Fruit fly (Drosophila melanogaster) whole organism, embryonic: ENCODE measurements around the gene ATPsynepsilonL.

Source experiments
- Aef1 ChIP-seq: fragments of 200-800 bp; sonication (Bioruptor generic); IDR thresholded peaks from 3 replicates; pipeline ENCODE4 v1.3.6; 2022; ENCODE audit warnings: missing biosample characterization, missing genetic modification characterization
- CG10366 ChIP-seq: fragments of 200-800 bp; sonication (Bioruptor generic); IDR thresholded peaks from 2 replicates; pipeline ENCODE4 v1.3.6; 2022; ENCODE audit warnings: missing biosample characterization, missing genetic modification characterization
- CG10565 ChIP-seq: fragments of 200-800 bp; sonication (Bioruptor generic); optimal IDR thresholded peaks from 3 replicates; lab custom pipeline; 2016; ENCODE audit warnings: missing biosample characterization, mild to moderate bottlenecking, missing genetic modification characterization
- CG10979 ChIP-seq: fragments of 200-800 bp; sonication (Bioruptor generic); optimal IDR thresholded peaks from 2 replicates; lab custom pipeline; 2018; ENCODE audit warnings: missing biosample characterization, mild to moderate bottlenecking, missing genetic modification characterization, moderate library complexity
- CG11398 ChIP-seq: fragments of 200-800 bp; sonication (Bioruptor generic); optimal IDR thresholded peaks from 2 replicates; lab custom pipeline; 2016; ENCODE audit warnings: missing biosample characterization, missing genetic modification characterization
- CG13123 ChIP-seq: fragments of 200-800 bp; sonication (Bioruptor generic); optimal IDR thresholded peaks from 2 replicates; lab custom pipeline; 2016; ENCODE audit warnings: missing biosample characterization, missing genetic modification characterization
- CG14050 ChIP-seq: fragments of 200-800 bp; sonication (Bioruptor generic); IDR thresholded peaks from 3 replicates; pipeline ENCODE4 v1.3.6; 2022; ENCODE audit warnings: missing biosample characterization, missing genetic modification characterization
- CG15269 ChIP-seq: fragments of 200-800 bp; sonication (Bioruptor generic); optimal IDR thresholded peaks from 2 replicates; lab custom pipeline; 2018; ENCODE audit warnings: missing biosample characterization, mild to moderate bottlenecking, missing genetic modification characterization, moderate library complexity
- CG15479 ChIP-seq: fragments of 200-800 bp; sonication (Bioruptor generic); optimal IDR thresholded peaks from 3 replicates; lab custom pipeline; 2019; ENCODE audit warnings: missing biosample characterization, mild to moderate bottlenecking, missing genetic modification characterization, moderate library complexity
- CG17328 ChIP-seq: fragments of 200-800 bp; sonication (Bioruptor generic); IDR thresholded peaks from 2 replicates; pipeline ENCODE4 v1.3.6; 2022; ENCODE audit warnings: missing biosample characterization, missing genetic modification characterization
- CG2116 ChIP-seq: fragments of 200-800 bp; sonication (Bioruptor generic); optimal IDR thresholded peaks from 3 replicates; lab custom pipeline; 2018; ENCODE audit warnings: missing biosample characterization, mild to moderate bottlenecking, missing genetic modification characterization
- CG30403 ChIP-seq: fragments of 200-800 bp; sonication (Bioruptor generic); optimal IDR thresholded peaks from 3 replicates; lab custom pipeline; 2016; ENCODE audit warnings: missing biosample characterization, missing genetic modification characterization
- CG32532 ChIP-seq: fragments of 200-800 bp; sonication (Bioruptor generic); IDR thresholded peaks from 2 replicates; pipeline ENCODE4 v1.3.6; 2022; ENCODE audit warnings: missing biosample characterization, missing genetic modification characterization
- CG33213 ChIP-seq: fragments of 200-800 bp; sonication (Bioruptor generic); optimal IDR thresholded peaks from 3 replicates; lab custom pipeline; 2016; ENCODE audit warnings: missing biosample characterization, missing genetic modification characterization
- CG33557 ChIP-seq: fragments of 200-800 bp; sonication (Bioruptor generic); optimal IDR thresholded peaks from 2 replicates; lab custom pipeline; 2019; ENCODE audit warnings: missing biosample characterization, mild to moderate bottlenecking, missing genetic modification characterization, moderate library complexity
- CG4404 ChIP-seq: fragments of 200-800 bp; sonication (Bioruptor generic); IDR thresholded peaks from 2 replicates; pipeline ENCODE4 v1.3.6; 2022; ENCODE audit warnings: missing biosample characterization, missing genetic modification characterization
- CG7271 ChIP-seq: fragments of 200-800 bp; sonication (Bioruptor generic); optimal IDR thresholded peaks from 2 replicates; lab custom pipeline; 2018; ENCODE audit warnings: missing biosample characterization, mild to moderate bottlenecking, missing genetic modification characterization, moderate library complexity
- CG8478 ChIP-seq: fragments of >200 bp; optimal IDR thresholded peaks from 2 replicates; lab custom pipeline; 2018
- CG9817 ChIP-seq: fragments of 200-800 bp; sonication (Bioruptor generic); optimal IDR thresholded peaks from 2 replicates; lab custom pipeline; 2018; ENCODE audit warnings: missing biosample characterization, mild to moderate bottlenecking, missing genetic modification characterization, moderate library complexity
- Fer2 ChIP-seq: fragments of 200-800 bp; sonication (Bioruptor generic); optimal IDR thresholded peaks from 2 replicates; lab custom pipeline; 2018; ENCODE audit warnings: missing biosample characterization, mild to moderate bottlenecking, missing genetic modification characterization, moderate library complexity
- Fer3 ChIP-seq: fragments of 200-800 bp; sonication (Bioruptor generic); optimal IDR thresholded peaks from 2 replicates; lab custom pipeline; 2018; ENCODE audit warnings: missing biosample characterization, mild to moderate bottlenecking, missing genetic modification characterization, moderate library complexity
- Hsf ChIP-seq: fragments of 200-800 bp; sonication (Bioruptor generic); optimal IDR thresholded peaks from 3 replicates; lab custom pipeline; 2016; ENCODE audit warnings: missing biosample characterization, missing genetic modification characterization
- Med ChIP-seq: fragments of 200-800 bp; sonication (Bioruptor generic); peaks from one replicate; lab custom pipeline; 2016; ENCODE audit warnings: missing biosample characterization, missing genetic modification characterization, mild to moderate bottlenecking, inconsistent platforms, moderate library complexity
- Mes4 ChIP-seq: fragments of 200-800 bp; sonication (Bioruptor generic); optimal IDR thresholded peaks from 2 replicates; lab custom pipeline; 2016; ENCODE audit warnings: missing biosample characterization, missing genetic modification characterization
- Myb ChIP-seq: fragments of 200-800 bp; sonication (Bioruptor generic); optimal IDR thresholded peaks from 2 replicates; lab custom pipeline; 2016; ENCODE audit warnings: missing biosample characterization, missing genetic modification characterization
- Rx ChIP-seq: fragments of 200-800 bp; sonication (Bioruptor generic); IDR thresholded peaks from 2 replicates; pipeline ENCODE4 v1.3.6; 2022; ENCODE audit warnings: missing biosample characterization, missing genetic modification characterization
- Scr ChIP-seq: fragments of 200-800 bp; sonication (Bioruptor generic); IDR thresholded peaks from 2 replicates; pipeline ENCODE4 v1.3.6; 2022; ENCODE audit warnings: missing biosample characterization, missing genetic modification characterization; ENCODE audit not compliant: partially characterized antibody
- Sin3A ChIP-seq: fragments of >200 bp; optimal IDR thresholded peaks from 2 replicates; lab custom pipeline; 2018
- Trl ChIP-seq, 3 experiments: fragments of >200 bp in 2 of 3; fragments of 200-800 bp in 1 of 3; sonication (Bioruptor generic) in 1 of 3; optimal IDR thresholded peaks; 2 replicates in 1 of 3; 3 replicates in 2 of 3; lab custom pipeline; 2016 to 2017; ENCODE audit warnings: missing biosample characterization in 1 of 3, missing genetic modification characterization in 1 of 3
- amos ChIP-seq: fragments of 200-800 bp; sonication (Bioruptor generic); IDR thresholded peaks from 2 replicates; pipeline ENCODE4 v1.3.6; 2022; ENCODE audit warnings: missing biosample characterization, missing genetic modification characterization; ENCODE audit not compliant: partially characterized antibody
- az2 ChIP-seq: fragments of 200-800 bp; sonication (Bioruptor generic); optimal IDR thresholded peaks from 3 replicates; lab custom pipeline; 2016; ENCODE audit warnings: missing biosample characterization, missing genetic modification characterization
- caup ChIP-seq: fragments of 200-800 bp; sonication (Bioruptor generic); optimal IDR thresholded peaks from 3 replicates; lab custom pipeline; 2017; ENCODE audit warnings: missing biosample characterization, mild to moderate bottlenecking, missing genetic modification characterization, moderate library complexity; ENCODE audit not compliant: severe bottlenecking
- chm ChIP-seq: fragments of 200-800 bp; sonication (Bioruptor generic); IDR thresholded peaks from 2 replicates; pipeline ENCODE4 v1.3.6; 2022; ENCODE audit warnings: missing biosample characterization, missing genetic modification characterization
- cwo ChIP-seq: fragments of 200-800 bp; sonication (Bioruptor generic); optimal IDR thresholded peaks from 3 replicates; lab custom pipeline; 2017; ENCODE audit warnings: missing biosample characterization, missing genetic modification characterization, mild to moderate bottlenecking, moderate library complexity, missing genetic modification reagents
- ewg ChIP-seq: fragments of 200-800 bp; sonication (Bioruptor generic); optimal IDR thresholded peaks from 3 replicates; lab custom pipeline; 2017; ENCODE audit warnings: mild to moderate bottlenecking, missing biosample characterization, missing genetic modification reagents, missing genetic modification characterization
- fd3F ChIP-seq: fragments of 200-800 bp; sonication (Bioruptor generic); optimal IDR thresholded peaks from 2 replicates; lab custom pipeline; 2018; ENCODE audit warnings: missing biosample characterization, mild to moderate bottlenecking, missing genetic modification characterization, moderate library complexity
- gcm2 ChIP-seq: fragments of 200-800 bp; sonication (Bioruptor generic); optimal IDR thresholded peaks from 2 replicates; lab custom pipeline; 2016; ENCODE audit warnings: missing biosample characterization, missing genetic modification characterization
- grn ChIP-seq: fragments of 200-800 bp; sonication (Bioruptor generic); optimal IDR thresholded peaks from 3 replicates; lab custom pipeline; 2017; ENCODE audit warnings: missing biosample characterization, missing genetic modification characterization
- h ChIP-seq: fragments of >200 bp; optimal IDR thresholded peaks from 2 replicates; lab custom pipeline; 2017
- her ChIP-seq: fragments of 200-800 bp; sonication (Bioruptor generic); optimal IDR thresholded peaks from 2 replicates; lab custom pipeline; 2016; ENCODE audit warnings: missing biosample characterization, missing genetic modification characterization
- jigr1 ChIP-seq: fragments of 200-800 bp; sonication (Bioruptor generic); IDR thresholded peaks from 3 replicates; pipeline ENCODE4 v1.3.6; 2022; ENCODE audit warnings: missing biosample characterization, missing genetic modification characterization
- lilli ChIP-seq: fragments of 200-800 bp; sonication (Bioruptor generic); optimal IDR thresholded peaks from 3 replicates; lab custom pipeline; 2016; ENCODE audit warnings: missing biosample characterization, missing genetic modification characterization
- lmd ChIP-seq: fragments of 200-800 bp; sonication (Bioruptor generic); IDR thresholded peaks from 2 replicates; pipeline ENCODE4 v1.3.6; 2022; ENCODE audit warnings: missing biosample characterization, missing genetic modification characterization
- nau ChIP-seq: fragments of 200-800 bp; sonication (Bioruptor generic); optimal IDR thresholded peaks from 3 replicates; lab custom pipeline; 2017; ENCODE audit warnings: missing biosample characterization, mild to moderate bottlenecking, missing genetic modification characterization, missing genetic modification reagents
- nerfin-2 ChIP-seq: fragments of 200-800 bp; sonication (Bioruptor generic); IDR thresholded peaks from 2 replicates; pipeline ENCODE4 v1.3.6; 2022; ENCODE audit warnings: missing biosample characterization, missing genetic modification characterization; ENCODE audit not compliant: partially characterized antibody
- salm ChIP-seq: fragments of 200-800 bp; sonication (Bioruptor generic); optimal IDR thresholded peaks from 2 replicates; lab custom pipeline; 2018; ENCODE audit warnings: missing biosample characterization, mild to moderate bottlenecking, missing genetic modification characterization
- sc ChIP-seq, 3 experiments: fragments of >200 bp in 2 of 3; fragments of 200-800 bp in 1 of 3; sonication (Bioruptor generic) in 1 of 3; optimal IDR thresholded peaks; 2 replicates in 2 of 3; 3 replicates in 1 of 3; lab custom pipeline; 2017; ENCODE audit warnings: mild to moderate bottlenecking in 1 of 3, missing biosample characterization in 1 of 3, missing genetic modification characterization in 1 of 3, missing genetic modification reagents in 1 of 3
- sens ChIP-seq: fragments of 200-800 bp; sonication (Bioruptor generic); peaks from one replicate; lab custom pipeline; 2016; ENCODE audit warnings: missing biosample characterization, missing genetic modification characterization
- tin ChIP-seq: fragments of 200-800 bp; sonication (Bioruptor generic); optimal IDR thresholded peaks from 3 replicates; lab custom pipeline; 2016; ENCODE audit warnings: missing biosample characterization, missing genetic modification characterization
- unc-4 ChIP-seq: fragments of 200-800 bp; sonication (Bioruptor generic); IDR thresholded peaks from 2 replicates; pipeline ENCODE4 v1.3.6; 2022; ENCODE audit warnings: missing biosample characterization, missing genetic modification characterization; ENCODE audit not compliant: partially characterized antibody
- vvl ChIP-seq: fragments of 200-800 bp; sonication (Bioruptor generic); IDR thresholded peaks from 2 replicates; pipeline ENCODE4 v1.3.6; 2022; ENCODE audit warnings: missing biosample characterization, missing genetic modification characterization
- yki ChIP-seq: fragments of >200 bp; optimal IDR thresholded peaks from 3 replicates; lab custom pipeline; 2018

ATPsynepsilonL gene

DNA sequence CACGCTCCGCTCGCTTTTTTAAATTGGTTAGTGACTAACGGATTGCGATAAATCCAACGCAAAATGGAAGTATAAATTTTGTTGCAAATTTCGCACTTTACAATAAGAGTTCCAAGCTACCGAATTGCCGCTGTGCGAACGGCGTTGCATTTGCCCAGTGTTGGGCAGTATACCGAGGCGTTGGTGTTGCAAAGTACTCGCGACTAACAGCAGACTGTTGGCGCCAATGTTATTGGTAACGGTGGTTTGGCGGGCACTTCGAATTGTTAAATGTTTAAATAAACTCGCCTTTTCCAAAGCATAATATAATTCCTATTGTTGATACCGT, 12.7 kb downstream of the ATPsynepsilonL start (continued):
- no peak for TF ChIP-seq yki (lab: Kevin White, UChicago)
- peak; percentile 71 for TF ChIP-seq caup (GFP tag; lab: Kevin White, UChicago)
- TF ChIP-seq CG8478: no peak
- no peak for TF ChIP-seq CG4404 (GFP tag; lab: Robert Waterston, UW)
- TF ChIP-seq h (lab: Kevin White, UChicago): no peak
- TF ChIP-seq ewg (GFP tag; lab: Kevin White, UChicago): no peak
- peak; percentile 77 for TF ChIP-seq sens (GFP tag; lab: Kevin White, UChicago)
- peak; percentile 44 for TF ChIP-seq CG30403 (GFP tag; lab: Kevin White, UChicago)
- TF ChIP-seq CG15269: no peak
- TF ChIP-seq CG9817 (tag; lab: Kevin White, UChicago): peak; percentile 18
- TF ChIP-seq grn: no peak
- TF ChIP-seq CG32532 (GFP tag; lab: Robert Waterston, UW): no peak
- peak; percentile 80 for TF ChIP-seq CG33213
- no peak for TF ChIP-seq fd3F
- no peak for TF ChIP-seq CG33557 (GFP tag; lab: Kevin White, UChicago)
- no peak for TF ChIP-seq Trl (optimal IDR thresholded peaks at IDR 0.05; lab: Kevin White, UChicago)
- TF ChIP-seq Trl (GFP tag; optimal IDR thresholded peaks at IDR 0.05; lab: Kevin White, UChicago): peak; percentile 56
- peak; percentile 43 for TF ChIP-seq Fer3 (tag; lab: Kevin White, UChicago)
- no peak for TF ChIP-seq salm (tag; lab: Kevin White, UChicago)
- peak; percentile 20 for TF ChIP-seq CG2116 (GFP tag; lab: Kevin White, UChicago)
- TF ChIP-seq amos (GFP tag; lab: Robert Waterston, UW): peak; percentile 41; the same call in 1 of the 2 replicates
- TF ChIP-seq lilli: peak; percentile 57
- TF ChIP-seq CG10366: no peak
- no peak for TF ChIP-seq nau (GFP tag; lab: Kevin White, UChicago)
- TF ChIP-seq Mes4 (GFP tag; lab: Kevin White, UChicago): no peak
- TF ChIP-seq Myb: peak; percentile 68
- TF ChIP-seq az2 (GFP tag; lab: Kevin White, UChicago): peak; percentile 25
- no peak for TF ChIP-seq CG13123 (GFP tag; lab: Kevin White, UChicago)
- peak; percentile 48 for TF ChIP-seq tin (GFP tag; lab: Kevin White, UChicago)
- TF ChIP-seq CG10979 (tag; lab: Kevin White, UChicago): no peak
- TF ChIP-seq chm (GFP tag; lab: Robert Waterston, UW): peak; percentile 45; the same call in 1 of the 2 replicates
- TF ChIP-seq gcm2 (GFP tag; lab: Kevin White, UChicago): no peak
- peak; percentile 48 for TF ChIP-seq CG15479 (GFP tag; lab: Kevin White, UChicago)
- peak; percentile 43 for TF ChIP-seq Hsf (GFP tag; lab: Kevin White, UChicago)
- TF ChIP-seq Scr (GFP tag; lab: Robert Waterston, UW): no peak; the same call in 1 of the 2 replicates
- TF ChIP-seq Aef1: no peak
- TF ChIP-seq Fer2: no peak
- no peak for TF ChIP-seq CG11398
- no peak for TF ChIP-seq CG10565
- TF ChIP-seq CG17328 (GFP tag; lab: Robert Waterston, UW): peak; percentile 40; the same call in 1 of the 2 replicates
- peak; percentile 21 for TF ChIP-seq Sin3A (lab: Kevin White, UChicago)
- TF ChIP-seq nerfin-2 (GFP tag; lab: Robert Waterston, UW): no peak
- no peak for TF ChIP-seq lmd (GFP tag; lab: Robert Waterston, UW)
- TF ChIP-seq CG14050: no peak; the same call in 2 of the 3 replicates
- TF ChIP-seq sc (optimal IDR thresholded peaks at IDR 0.05; lab: Kevin White, UChicago): no peak
- no peak for TF ChIP-seq sc (GFP tag; optimal IDR thresholded peaks at IDR 0.05; lab: Kevin White, UChicago)
- 0 out of 2 replicates have a peak, but pooled peaks have one; percentile 18 for TF ChIP-seq unc-4 (GFP tag; lab: Robert Waterston, UW)
- no peak for TF ChIP-seq CG7271
- no peak for TF ChIP-seq cwo
- TF ChIP-seq her: peak; percentile 48
- TF ChIP-seq jigr1 (GFP tag; lab: Robert Waterston, UW): no peak
- TF ChIP-seq vvl (GFP tag; lab: Robert Waterston, UW): no peak
- TF ChIP-seq Med (GFP tag; lab: Kevin White, UChicago): peak; percentile 99
- no peak for TF ChIP-seq Rx (GFP tag; lab: Robert Waterston, UW)
